Worm (Caenorhabditis elegans) whole organism, mixed stage, embryonic: ENCODE data around the gene F15H10.10.

ENCODE experiments used
- M03D4.4 ChIP-seq: sonication (generic microtip); optimal IDR thresholded peaks from 2 replicates; lab custom pipeline; 2017; ENCODE audit warnings: mild to moderate bottlenecking, missing genetic modification characterization, missing compliant biosample characterization
- bed-3 ChIP-seq: fragments of 200-800 bp; sonication (Bioruptor generic); optimal IDR thresholded peaks from 3 replicates; lab custom pipeline; 2018; ENCODE audit warnings: mild to moderate bottlenecking, missing genetic modification characterization, moderate library complexity, missing compliant biosample characterization
- blmp-1 ChIP-seq: fragments of 150-350 bp; optimal IDR thresholded peaks from 2 replicates; lab custom pipeline; 2014; ENCODE audit warnings: missing biosample characterization, missing genetic modification characterization
- ceh-39 ChIP-seq: fragments of 150-350 bp; optimal IDR thresholded peaks from 2 replicates; lab custom pipeline; 2014; ENCODE audit warnings: missing biosample characterization, missing genetic modification characterization
- ceh-43 ChIP-seq: fragments of 200-800 bp; sonication (Bioruptor generic); optimal IDR thresholded peaks from 2 replicates; lab custom pipeline; 2018; ENCODE audit warnings: mild to moderate bottlenecking, missing genetic modification characterization, moderate library complexity, missing compliant biosample characterization
- ceh-83 ChIP-seq: fragments of 200-800 bp; sonication (Bioruptor generic); optimal IDR thresholded peaks from 2 replicates; lab custom pipeline; 2018; ENCODE audit warnings: mild to moderate bottlenecking, missing genetic modification characterization, missing compliant biosample characterization
- ces-1 ChIP-seq: fragments of 150-350 bp; optimal IDR thresholded peaks from 2 replicates; lab custom pipeline; 2014; ENCODE audit warnings: missing biosample characterization, missing genetic modification reagents, missing genetic modification characterization
- cnd-1 ChIP-seq: fragments of 200-800 bp; sonication (Bioruptor generic); optimal IDR thresholded peaks from 2 replicates; lab custom pipeline; 2018; ENCODE audit warnings: mild to moderate bottlenecking, missing genetic modification characterization, missing compliant biosample characterization
- drap-1 ChIP-seq: fragments of 200-800 bp; sonication (Bioruptor generic); optimal IDR thresholded peaks from 3 replicates; lab custom pipeline; 2018; ENCODE audit warnings: mild to moderate bottlenecking, missing genetic modification characterization, missing compliant biosample characterization
- elt-1 ChIP-seq: sonication (generic microtip); optimal IDR thresholded peaks from 2 replicates; lab custom pipeline; 2017; ENCODE audit warnings: missing genetic modification characterization, mild to moderate bottlenecking, missing compliant biosample characterization, antibody characterized with exemption, moderate library complexity, borderline replicate concordance; ENCODE audit not compliant: insufficient read depth
- elt-3 ChIP-seq: fragments of 150-350 bp; optimal IDR thresholded peaks from 2 replicates; lab custom pipeline; 2014; ENCODE audit warnings: missing biosample characterization, missing genetic modification characterization
- flh-1 ChIP-seq: fragments of 200-800 bp; sonication (Bioruptor generic); optimal IDR thresholded peaks from 2 replicates; lab custom pipeline; 2018; ENCODE audit warnings: mild to moderate bottlenecking, missing genetic modification characterization, moderate library complexity, missing compliant biosample characterization
- ham-2 ChIP-seq: fragments of 200-800 bp; sonication (Bioruptor generic); optimal IDR thresholded peaks from 2 replicates; lab custom pipeline; 2018; ENCODE audit warnings: mild to moderate bottlenecking, missing genetic modification characterization, missing compliant biosample characterization
- lin-13 ChIP-seq: fragments of 150-350 bp; optimal IDR thresholded peaks from 2 replicates; lab custom pipeline; 2014; ENCODE audit warnings: missing biosample characterization, missing genetic modification characterization
- lsy-2 ChIP-seq: fragments of 150-350 bp; optimal IDR thresholded peaks from 2 replicates; lab custom pipeline; 2014; ENCODE audit warnings: missing biosample characterization, missing genetic modification characterization
- mab-5 ChIP-seq: fragments of 150-350 bp; optimal IDR thresholded peaks from 2 replicates; lab custom pipeline; 2014; ENCODE audit warnings: missing biosample characterization, missing genetic modification characterization
- mep-1 ChIP-seq: fragments of 150-350 bp; optimal IDR thresholded peaks from 2 replicates; lab custom pipeline; 2017; ENCODE audit warnings: missing biosample characterization, missing genetic modification reagents, missing genetic modification characterization, inconsistent platforms
- mls-2 ChIP-seq: sonication (generic microtip); optimal IDR thresholded peaks from 2 replicates; lab custom pipeline; 2016; ENCODE audit warnings: mild to moderate bottlenecking, missing genetic modification characterization, moderate library complexity, missing compliant biosample characterization
- nhr-12 ChIP-seq: fragments of 150-350 bp; optimal IDR thresholded peaks from 2 replicates; lab custom pipeline; 2014; ENCODE audit warnings: missing biosample characterization, missing genetic modification characterization
- nhr-2 ChIP-seq: fragments of 150-350 bp; optimal IDR thresholded peaks from 2 replicates; lab custom pipeline; 2014; ENCODE audit warnings: missing biosample characterization, missing genetic modification characterization
- nhr-237 ChIP-seq: fragments of 150-350 bp; optimal IDR thresholded peaks from 2 replicates; lab custom pipeline; 2014; ENCODE audit warnings: missing biosample characterization, missing genetic modification characterization
- nhr-28 ChIP-seq: fragments of 150-350 bp; optimal IDR thresholded peaks from 2 replicates; lab custom pipeline; 2014; ENCODE audit warnings: missing biosample characterization, missing genetic modification characterization
- pha-4 ChIP-seq: fragments of 150-350 bp; optimal IDR thresholded peaks from 2 replicates; lab custom pipeline; 2018; ENCODE audit warnings: missing biosample characterization, missing genetic modification reagents, missing genetic modification characterization
- sem-2 ChIP-seq: fragments of 200-800 bp; sonication (Bioruptor generic); optimal IDR thresholded peaks from 2 replicates; lab custom pipeline; 2018; ENCODE audit warnings: mild to moderate bottlenecking, missing genetic modification characterization, missing compliant biosample characterization
- snpc-4 ChIP-seq: fragments of 150-350 bp; optimal IDR thresholded peaks from 2 replicates; lab custom pipeline; 2014; ENCODE audit warnings: missing biosample characterization, missing genetic modification characterization
- sptf-1 ChIP-seq: sonication (generic microtip); optimal IDR thresholded peaks from 2 replicates; lab custom pipeline; 2017; ENCODE audit warnings: mild to moderate bottlenecking, missing genetic modification characterization, moderate library complexity, missing compliant biosample characterization
- tbx-8 ChIP-seq: fragments of 200-800 bp; sonication (Bioruptor generic); optimal IDR thresholded peaks from 2 replicates; lab custom pipeline; 2018; ENCODE audit warnings: mild to moderate bottlenecking, missing genetic modification characterization, moderate library complexity, missing compliant biosample characterization
- unc-120 ChIP-seq: sonication (generic microtip); optimal IDR thresholded peaks from 2 replicates; lab custom pipeline; 2017; ENCODE audit warnings: missing genetic modification characterization, missing compliant biosample characterization; ENCODE audit not compliant: poor library complexity, severe bottlenecking
- unc-39 ChIP-seq: fragments of 150-350 bp; optimal IDR thresholded peaks from 2 replicates; lab custom pipeline; 2014; ENCODE audit warnings: missing biosample characterization, missing genetic modification characterization
- unc-62 ChIP-seq: fragments of 150-350 bp; optimal IDR thresholded peaks from 2 replicates; lab custom pipeline; 2014; ENCODE audit warnings: missing biosample characterization, missing genetic modification reagents, missing genetic modification characterization
- zip-8 ChIP-seq: fragments of 150-350 bp; optimal IDR thresholded peaks from 2 replicates; lab custom pipeline; 2014; ENCODE audit warnings: missing biosample characterization, missing genetic modification characterization
- ztf-11 ChIP-seq: fragments of 150-350 bp; optimal IDR thresholded peaks from 2 replicates; lab custom pipeline; 2014; ENCODE audit warnings: missing biosample characterization, missing genetic modification characterization

F15H10.10 gene

ce11 chrV:10402804-10403203, 14.0 kb downstream of the F15H10.10 start, which contains the start of gene F15H10.8:
Gene F15H10.8, minus strand, starts transcription at chrV:10402904.
- no peak for TF ChIP-seq mep-1 (tag; lab: Kevin White, UChicago)
- no peak for TF ChIP-seq ham-2 (GFP tag; lab: Kevin White, UChicago)
- no peak for TF ChIP-seq sptf-1 (tag; lab: Kevin White, UChicago)
- no peak for TF ChIP-seq ces-1
- TF ChIP-seq sem-2 (GFP tag; lab: Kevin White, UChicago) = no peak
- no peak for TF ChIP-seq M03D4.4 (tag; lab: Kevin White, UChicago)
- TF ChIP-seq mab-5 (tag; lab: Kevin White, UChicago) = no peak
- TF ChIP-seq ceh-43 = no peak
- no peak for TF ChIP-seq unc-62 (GFP tag; lab: Kevin White, UChicago)
- no peak for TF ChIP-seq unc-120
- TF ChIP-seq blmp-1 = no peak
- TF ChIP-seq tbx-8 (GFP tag; lab: Kevin White, UChicago) = no peak

ce11 chrV:10399290-10399689, 17.5 kb downstream of the F15H10.10 start:
- TF ChIP-seq pha-4 (tag; lab: Kevin White, UChicago) (no peak), nhr-28 (tag; lab: Kevin White, UChicago) (no peak), ces-1 (no peak), elt-3 (tag; lab: Kevin White, UChicago) (no peak), ztf-11 (tag; lab: Kevin White, UChicago) (no peak), mep-1 (tag; lab: Kevin White, UChicago) (no peak), lin-13 (tag; lab: Kevin White, UChicago) (no peak), bed-3 (GFP tag; lab: Kevin White, UChicago) (no peak), mab-5 (tag; lab: Kevin White, UChicago) (no peak), sptf-1 (tag; lab: Kevin White, UChicago) (no peak), nhr-237 (tag; lab: Kevin White, UChicago) (no peak), snpc-4 (tag; lab: Kevin White, UChicago) (no peak), drap-1 (GFP tag; lab: Kevin White, UChicago) (no peak), ceh-39 (tag; lab: Kevin White, UChicago) (no peak), elt-1 (tag; lab: Kevin White, UChicago) (no peak), lsy-2 (tag; lab: Kevin White, UChicago) (no peak), ceh-43 (no peak)

ce11 chrV:10398431-10398830, 18.4 kb downstream of the F15H10.10 start, which contains the start of gene ugt-2:
Gene ugt-2, plus strand, starts transcription at chrV:10398801.
- no peak for TF ChIP-seq flh-1 (GFP tag; lab: Kevin White, UChicago)
- TF ChIP-seq bed-3 (GFP tag; lab: Kevin White, UChicago) = no peak
- no peak for TF ChIP-seq ceh-39 (tag; lab: Kevin White, UChicago)
- no peak for TF ChIP-seq zip-8 (tag; lab: Kevin White, UChicago)
- TF ChIP-seq sptf-1 (tag; lab: Kevin White, UChicago) = no peak
- no peak for TF ChIP-seq sem-2 (GFP tag; lab: Kevin White, UChicago)
- TF ChIP-seq snpc-4 (tag; lab: Kevin White, UChicago) = no peak
- TF ChIP-seq M03D4.4 (tag; lab: Kevin White, UChicago) = no peak

- TF ChIP-seq nhr-28 (tag; lab: Kevin White, UChicago) (no peak), zip-8 (tag; lab: Kevin White, UChicago) (no peak), ceh-43 (no peak), mep-1 (tag; lab: Kevin White, UChicago) (no peak), mab-5 (tag; lab: Kevin White, UChicago) (no peak), cnd-1 (tag; lab: Kevin White, UChicago) (no peak), blmp-1 (no peak), nhr-12 (tag; lab: Kevin White, UChicago) (no peak), nhr-237 (tag; lab: Kevin White, UChicago) (no peak), sptf-1 (tag; lab: Kevin White, UChicago) (no peak), lsy-2 (tag; lab: Kevin White, UChicago) (no peak), nhr-2 (tag; lab: Kevin White, UChicago) (no peak)
These were observed 21.6 kb downstream of the F15H10.10 start, which contains the start of the genes col-151 and ugt-1 for ce11 chrV:10395173-10395766. Gene col-151, minus strand, starts transcription at chrV:10395223. Gene ugt-1, plus strand, starts transcription at chrV:10395663.

- TF ChIP-seq mls-2 (no peak), unc-39 (no peak), ceh-43 (no peak), unc-120 (no peak), snpc-4 (tag; lab: Kevin White, UChicago) (no peak), ceh-83 (no peak), tbx-8 (GFP tag; lab: Kevin White, UChicago) (no peak), nhr-2 (tag; lab: Kevin White, UChicago) (no peak), sptf-1 (tag; lab: Kevin White, UChicago) (no peak), pha-4 (tag; lab: Kevin White, UChicago) (no peak), sem-2 (GFP tag; lab: Kevin White, UChicago) (no peak), bed-3 (GFP tag; lab: Kevin White, UChicago) (no peak), elt-1 (tag; lab: Kevin White, UChicago) (no peak), mep-1 (tag; lab: Kevin White, UChicago) (no peak), cnd-1 (tag; lab: Kevin White, UChicago) (no peak), ces-1 (no peak)
These were observed 23.1 kb downstream of the F15H10.10 start for ce11 chrV:10393708-10394107.
